Fruit fly (Drosophila melanogaster) whole organism, prepupa: ENCODE results near the gene Cyp6a18.

ENCODE experiments used
- CG11902 ChIP-seq: fragments of 200-800 bp; sonication (Bioruptor generic); optimal IDR thresholded peaks from 3 replicates; lab custom pipeline; 2016; ENCODE audit warnings: missing biosample characterization, missing genetic modification characterization
- CG1621 ChIP-seq: fragments of 200-800 bp; sonication (Bioruptor generic); optimal IDR thresholded peaks from 3 replicates; lab custom pipeline; 2018; ENCODE audit warnings: missing biosample characterization, mild to moderate bottlenecking, missing genetic modification characterization
- CG34406 ChIP-seq: fragments of 200-800 bp; sonication (Bioruptor generic); optimal IDR thresholded peaks from 3 replicates; lab custom pipeline; 2016; ENCODE audit warnings: missing biosample characterization, missing genetic modification characterization
- CG7368 ChIP-seq: fragments of 200-800 bp; sonication (Bioruptor generic); optimal IDR thresholded peaks from 3 replicates; lab custom pipeline; 2016; ENCODE audit warnings: missing biosample characterization, missing genetic modification characterization
- CG8119 ChIP-seq: fragments of 200-800 bp; sonication (Bioruptor generic); IDR thresholded peaks from 3 replicates; pipeline ENCODE4 v1.3.6; 2022; ENCODE audit warnings: missing biosample characterization, missing genetic modification characterization
- CG8632 ChIP-seq: fragments of 200-800 bp; sonication (Bioruptor generic); optimal IDR thresholded peaks from 3 replicates; lab custom pipeline; 2016; ENCODE audit warnings: missing biosample characterization, missing genetic modification characterization
- CG9139 ChIP-seq: fragments of 200-800 bp; sonication (Bioruptor generic); optimal IDR thresholded peaks from 3 replicates; lab custom pipeline; 2017; ENCODE audit warnings: missing biosample characterization, mild to moderate bottlenecking, missing genetic modification characterization
- Eip93F ChIP-seq: fragments of 200-800 bp; sonication (Bioruptor generic); optimal IDR thresholded peaks from 2 replicates; lab custom pipeline; 2016; ENCODE audit warnings: missing biosample characterization, mild to moderate bottlenecking, missing genetic modification characterization
- Hr4 ChIP-seq: fragments of 200-800 bp; sonication (Bioruptor generic); optimal IDR thresholded peaks from 3 replicates; lab custom pipeline; 2016; ENCODE audit warnings: missing biosample characterization, missing genetic modification characterization
- Sox102F ChIP-seq: fragments of 200-800 bp; sonication (Bioruptor generic); optimal IDR thresholded peaks from 2 replicates; lab custom pipeline; 2016; ENCODE audit warnings: missing biosample characterization, mild to moderate bottlenecking, missing genetic modification characterization
- dsx ChIP-seq: fragments of 200-800 bp; optimal IDR thresholded peaks from 3 replicates; lab custom pipeline; 2019; ENCODE audit warnings: missing biosample characterization, mild to moderate bottlenecking, missing genetic modification characterization, moderate library complexity; ENCODE audit not compliant: poor library complexity, severe bottlenecking
- salr ChIP-seq, 2 experiments: fragments of 200-800 bp; sonication (Bioruptor generic); optimal IDR thresholded peaks; 3 replicates each; lab custom pipeline; 2016 to 2018; ENCODE audit warnings: missing biosample characterization in 2 of 2, missing genetic modification characterization in 2 of 2, mild to moderate bottlenecking in 1 of 2

dm6 chr3R:27477507-27477906 lies 968 bp upstream of the Cyp6a18 start:
- TF ChIP-seq CG1621 (tag; lab: Kevin White, UChicago) (no peak), CG8632 (GFP tag; lab: Kevin White, UChicago) (no peak), CG9139 (GFP tag; lab: Kevin White, UChicago) (no peak), salr (GFP tag; optimal IDR thresholded peaks at IDR 0.05; lab: Kevin White, UChicago) (no peak), Eip93F (GFP tag; lab: Kevin White, UChicago) (no peak), CG11902 (GFP tag; lab: Kevin White, UChicago) (no peak), CG8119 (GFP tag; lab: Robert Waterston, UW) (no peak), Hr4 (no peak), CG34406 (GFP tag; lab: Kevin White, UChicago) (no peak), dsx (GFP tag; lab: Kevin White, UChicago) (no peak), CG7368 (GFP tag; lab: Kevin White, UChicago) (no peak), Sox102F (GFP tag; lab: Kevin White, UChicago) (no peak)
